In genomic region chrIII:1583529-1583928, ce11 we compare ENCODE assay signal across 4 worm cellular contexts.
A peak's percentile ranks its signal among the peaks of the same experiment; 100 is the strongest.
TF ChIP-seq lines count a peak whose summit lies in the region.

No protein-coding gene starts in this region.

TF ChIP-seq in whole organism, L3 larva, 47 proteins besides CTCF, POLR2A, EP300 and RAD21:
- TF ChIP-seq nhr-77 (tag; optimal IDR thresholded peaks at IDR 0.05; lab: Kevin White, UChicago) (no peak), egl-5 (tag; optimal IDR thresholded peaks at IDR 0.05; lab: Kevin White, UChicago) (no peak), ceh-28 (tag; optimal IDR thresholded peaks at IDR 0.05; lab: Kevin White, UChicago) (peak; percentile 97)

TF ChIP-seq in whole organism, L4 larva, 104 proteins besides CTCF, POLR2A, EP300 and RAD21:
- no peak for TF ChIP-seq lsy-2 (tag; optimal IDR thresholded peaks at IDR 0.05; lab: Kevin White, UChicago)
- TF ChIP-seq ceh-82 (tag; optimal IDR thresholded peaks at IDR 0.05; lab: Kevin White, UChicago), result no peak
- TF ChIP-seq ceh-28 (tag; optimal IDR thresholded peaks at IDR 0.05; lab: Kevin White, UChicago), result peak; percentile 97
- TF ChIP-seq dve-1 (tag; optimal IDR thresholded peaks at IDR 0.05; lab: Kevin White, UChicago; ENCODE audit: insufficient read depth), result no peak
- TF ChIP-seq mdt-29 (GFP tag; IDR thresholded peaks at IDR 0.05; lab: Robert Waterston, UW), result no peak
- no peak for TF ChIP-seq nhr-48 (tag; optimal IDR thresholded peaks at IDR 0.05; lab: Kevin White, UChicago)
- no peak for TF ChIP-seq nhr-11 (tag; optimal IDR thresholded peaks at IDR 0.05; lab: Kevin White, UChicago)
- no peak for TF ChIP-seq vab-7 (GFP tag; IDR thresholded peaks at IDR 0.05; lab: Robert Waterston, UW)

TF ChIP-seq in whole organism, late embryonic, 69 proteins besides CTCF, POLR2A, EP300 and RAD21:
- peak; percentile 89 for TF ChIP-seq ceh-48 (tag; optimal IDR thresholded peaks at IDR 0.05; lab: Kevin White, UChicago)
- TF ChIP-seq odd-2 (tag; optimal IDR thresholded peaks at IDR 0.05; lab: Kevin White, UChicago), result no peak
- no peak for TF ChIP-seq madf-2 (tag; optimal IDR thresholded peaks at IDR 0.05; lab: Kevin White, UChicago)
- TF ChIP-seq ztf-16 (tag; optimal IDR thresholded peaks at IDR 0.05; lab: Kevin White, UChicago), result no peak

TF ChIP-seq in whole organism, midembryonic, 9 proteins besides CTCF, POLR2A, EP300 and RAD21:
- TF ChIP-seq T22C8.4 (GFP tag; IDR thresholded peaks at IDR 0.05; lab: Robert Waterston, UW), result peak; percentile 83
- TF ChIP-seq tab-1 (GFP tag; IDR thresholded peaks at IDR 0.05; lab: Robert Waterston, UW), result no peak
- TF ChIP-seq cog-1 (tag; optimal IDR thresholded peaks at IDR 0.05; lab: Kevin White, UChicago), result no peak
- no peak for TF ChIP-seq ref-1 (GFP tag; conservative IDR thresholded peaks at IDR 0.05; lab: Robert Waterston, UW)
